Worm (Caenorhabditis elegans): Measurements from ENCODE around the gene cah-1.

Gene cah-1

DNA sequence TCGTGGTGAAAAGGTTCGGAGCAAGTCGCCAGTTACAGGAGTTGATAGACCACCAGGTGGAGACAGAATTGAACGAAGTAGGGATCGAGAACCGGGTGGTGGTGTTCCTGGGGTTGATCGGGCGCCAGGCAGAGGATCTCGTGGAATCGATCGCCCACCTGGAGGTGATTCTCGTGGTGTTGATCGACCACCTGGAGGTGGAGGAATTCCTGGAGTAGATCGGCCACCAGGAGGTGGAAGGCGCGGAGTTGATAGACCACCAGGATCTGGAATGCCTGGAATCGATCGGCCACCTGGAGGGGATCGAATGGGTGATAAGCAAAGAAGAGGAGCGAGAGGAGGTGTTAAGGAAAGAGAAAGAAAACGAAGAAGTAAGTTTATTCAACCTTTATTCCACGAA is 20.1 kb upstream of the cah-1 start:
- no peak for TF ChIP-seq zip-8 (tag; optimal IDR thresholded peaks at IDR 0.05)
- no peak for TF ChIP-seq ceh-43 (GFP tag; optimal IDR thresholded peaks at IDR 0.05)
- TF ChIP-seq unc-120 (tag; optimal IDR thresholded peaks at IDR 0.05; ENCODE audit: poor library complexity, severe bottlenecking): no peak
- TF ChIP-seq nhr-12 (tag; optimal IDR thresholded peaks at IDR 0.05): no peak
- TF ChIP-seq bed-3 (GFP tag; optimal IDR thresholded peaks at IDR 0.05): no peak
- no peak for TF ChIP-seq ham-2 (GFP tag; optimal IDR thresholded peaks at IDR 0.05)
- TF ChIP-seq lsy-2 (tag; optimal IDR thresholded peaks at IDR 0.05): no peak
- TF ChIP-seq nhr-2 (tag; optimal IDR thresholded peaks at IDR 0.05): no peak
- no peak for TF ChIP-seq snpc-4 (tag; optimal IDR thresholded peaks at IDR 0.05)
- TF ChIP-seq lin-32 (GFP tag; optimal IDR thresholded peaks at IDR 0.05): no peak
- no peak for TF ChIP-seq mep-1 (tag; optimal IDR thresholded peaks at IDR 0.05)
- TF ChIP-seq nhr-28 (tag; optimal IDR thresholded peaks at IDR 0.05): no peak
- TF ChIP-seq flh-1 (GFP tag; optimal IDR thresholded peaks at IDR 0.05): no peak
- TF ChIP-seq elt-1 (tag; optimal IDR thresholded peaks at IDR 0.05; ENCODE audit: borderline replicate concordance, insufficient read depth): no peak

DNA sequence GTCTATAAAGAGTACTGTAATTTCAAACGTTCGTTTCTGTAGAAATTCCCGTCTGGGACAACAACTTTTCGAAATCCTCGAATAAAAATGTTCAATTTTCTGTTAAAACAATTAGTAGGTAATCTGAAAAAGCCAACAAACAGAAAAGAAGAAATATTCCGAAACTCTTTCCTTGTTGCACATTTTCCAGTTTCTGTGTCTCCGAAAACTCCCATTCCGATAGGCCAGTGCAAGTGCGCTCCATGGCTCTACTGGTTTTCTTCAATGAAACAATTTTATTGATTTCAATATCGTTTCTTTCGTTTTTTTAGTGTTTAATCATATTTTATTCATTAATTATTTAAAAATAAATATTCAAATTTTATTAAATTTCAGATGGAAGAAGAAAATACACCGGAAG is 17.2 kb upstream of the cah-1 start, which contains the start of gene F54D8.6:
Gene F54D8.6 (plus strand): TSS at position 370 of the 400 bp plus-strand sequence.
- TF ChIP-seq lsy-2 (tag; optimal IDR thresholded peaks at IDR 0.05): peak; percentile 72
- TF ChIP-seq sptf-1 (tag; optimal IDR thresholded peaks at IDR 0.05): peak; percentile 1
- TF ChIP-seq flh-1 (GFP tag; optimal IDR thresholded peaks at IDR 0.05): no peak
- TF ChIP-seq ceh-83 (GFP tag; optimal IDR thresholded peaks at IDR 0.05): no peak
- peak; percentile 28 for TF ChIP-seq pha-4 (tag; optimal IDR thresholded peaks at IDR 0.05)
- TF ChIP-seq drap-1 (GFP tag; optimal IDR thresholded peaks at IDR 0.05): no peak
- peak; percentile 13 for TF ChIP-seq mep-1 (tag; optimal IDR thresholded peaks at IDR 0.05)
- peak; percentile 60 for TF ChIP-seq ces-1 (GFP tag; optimal IDR thresholded peaks at IDR 0.05)
- no peak for TF ChIP-seq tbx-8 (GFP tag; optimal IDR thresholded peaks at IDR 0.05)
- TF ChIP-seq nhr-28 (tag; optimal IDR thresholded peaks at IDR 0.05): no peak
- no peak for TF ChIP-seq unc-120 (tag; optimal IDR thresholded peaks at IDR 0.05; ENCODE audit: poor library complexity, severe bottlenecking)
- no peak for TF ChIP-seq unc-62 (GFP tag; optimal IDR thresholded peaks at IDR 0.05)
- TF ChIP-seq nhr-237 (tag; optimal IDR thresholded peaks at IDR 0.05): peak; percentile 24
- TF ChIP-seq unc-39 (tag; optimal IDR thresholded peaks at IDR 0.05): no peak
- TF ChIP-seq mls-2 (tag; optimal IDR thresholded peaks at IDR 0.05): no peak
- TF ChIP-seq bed-3 (GFP tag; optimal IDR thresholded peaks at IDR 0.05): no peak
- no peak for TF ChIP-seq mab-5 (tag; optimal IDR thresholded peaks at IDR 0.05)
- no peak for TF ChIP-seq M03D4.4 (tag; optimal IDR thresholded peaks at IDR 0.05)
- no peak for TF ChIP-seq nhr-12 (tag; optimal IDR thresholded peaks at IDR 0.05)
- peak; percentile 49 for TF ChIP-seq ceh-39 (tag; optimal IDR thresholded peaks at IDR 0.05)

DNA sequence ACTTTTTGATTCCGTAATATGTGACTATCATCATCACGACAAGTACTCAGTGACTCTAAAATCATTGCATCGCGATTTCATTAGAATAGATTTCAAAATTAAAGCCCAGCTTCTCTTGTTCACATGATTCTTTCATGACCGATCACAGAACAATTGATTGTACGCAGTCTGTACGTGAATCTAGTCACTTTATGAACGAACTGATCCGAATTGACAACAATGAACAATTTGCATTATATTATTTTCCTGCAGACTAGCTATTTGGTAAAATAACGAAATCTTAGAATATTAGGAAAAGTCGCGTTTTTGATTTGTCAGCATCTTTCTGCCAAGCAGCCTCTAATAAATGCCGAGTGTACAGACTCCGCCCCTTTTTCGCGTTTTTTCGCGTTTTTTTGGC is 14.1 kb upstream of the cah-1 start:
- TF ChIP-seq lsy-2 (tag; optimal IDR thresholded peaks at IDR 0.05): no peak
- TF ChIP-seq nhr-12 (tag; optimal IDR thresholded peaks at IDR 0.05): no peak
- no peak for TF ChIP-seq flh-1 (GFP tag; optimal IDR thresholded peaks at IDR 0.05)
- no peak for TF ChIP-seq lin-13 (tag; optimal IDR thresholded peaks at IDR 0.05)
- TF ChIP-seq tbx-8 (GFP tag; optimal IDR thresholded peaks at IDR 0.05): no peak
- no peak for TF ChIP-seq ztf-11 (tag; optimal IDR thresholded peaks at IDR 0.05)
- no peak for TF ChIP-seq ham-2 (GFP tag; optimal IDR thresholded peaks at IDR 0.05)
- TF ChIP-seq pha-4 (tag; optimal IDR thresholded peaks at IDR 0.05): no peak

DNA sequence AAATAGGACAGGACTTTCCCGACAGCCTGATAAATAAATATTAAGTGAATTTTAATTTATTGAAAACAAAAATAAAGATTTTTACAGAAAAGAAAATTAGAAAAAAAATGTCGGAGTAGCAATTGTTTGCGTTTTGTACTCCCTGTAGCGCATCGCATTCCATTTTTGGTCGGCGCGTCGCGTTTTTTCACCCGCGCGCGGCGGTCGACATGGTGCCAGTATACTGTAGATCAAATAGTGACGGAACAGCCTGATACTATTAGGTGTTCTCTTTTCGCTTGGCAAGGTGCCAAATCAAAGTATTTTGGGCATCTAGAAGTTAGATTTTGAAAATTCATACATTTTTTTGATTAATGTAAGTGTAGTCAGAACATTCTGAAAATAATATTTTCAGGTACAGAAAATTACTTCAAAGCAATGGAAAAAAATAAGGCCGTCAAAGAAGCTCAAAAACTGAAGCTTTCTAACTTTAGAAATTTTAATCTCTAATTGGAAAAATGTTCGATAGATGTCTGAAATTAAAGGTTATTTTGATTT is 13.4 kb upstream of the cah-1 start:
- no peak for TF ChIP-seq ceh-39 (tag; optimal IDR thresholded peaks at IDR 0.05)
- TF ChIP-seq nhr-2 (tag; optimal IDR thresholded peaks at IDR 0.05): no peak
- TF ChIP-seq hlh-1 (tag; optimal IDR thresholded peaks at IDR 0.05): no peak
- no peak for TF ChIP-seq lin-32 (GFP tag; optimal IDR thresholded peaks at IDR 0.05)
- no peak for TF ChIP-seq nhr-76 (tag; optimal IDR thresholded peaks at IDR 0.05)
- TF ChIP-seq bed-3 (GFP tag; optimal IDR thresholded peaks at IDR 0.05): no peak
- TF ChIP-seq elt-3 (tag; optimal IDR thresholded peaks at IDR 0.05): no peak
- TF ChIP-seq nhr-12 (tag; optimal IDR thresholded peaks at IDR 0.05): no peak
- no peak for TF ChIP-seq flh-1 (GFP tag; optimal IDR thresholded peaks at IDR 0.05)
- TF ChIP-seq ceh-43 (GFP tag; optimal IDR thresholded peaks at IDR 0.05): no peak
- TF ChIP-seq ceh-83 (GFP tag; optimal IDR thresholded peaks at IDR 0.05): no peak
- TF ChIP-seq drap-1 (GFP tag; optimal IDR thresholded peaks at IDR 0.05): no peak
- no peak for TF ChIP-seq mab-5 (tag; optimal IDR thresholded peaks at IDR 0.05)
- no peak for TF ChIP-seq cnd-1 (tag; optimal IDR thresholded peaks at IDR 0.05)
- TF ChIP-seq lin-13 (tag; optimal IDR thresholded peaks at IDR 0.05): no peak
- TF ChIP-seq ces-1 (GFP tag; optimal IDR thresholded peaks at IDR 0.05): no peak
- TF ChIP-seq elt-1 (tag; optimal IDR thresholded peaks at IDR 0.05; ENCODE audit: borderline replicate concordance, insufficient read depth): no peak
